Worm (Caenorhabditis elegans): ENCODE data around the gene Y50D4B.2.

- no peak for TF ChIP-seq ces-1 (GFP tag; optimal IDR thresholded peaks at IDR 0.05)
- no peak for TF ChIP-seq nhr-237 (tag; optimal IDR thresholded peaks at IDR 0.05)
- no peak for TF ChIP-seq fos-1 (tag; optimal IDR thresholded peaks at IDR 0.05)
- TF ChIP-seq ama-1 (optimal IDR thresholded peaks at IDR 0.05): no peak
- TF ChIP-seq jun-1 (tag; optimal IDR thresholded peaks at IDR 0.05): no peak
- no peak for TF ChIP-seq lin-15B (tag; optimal IDR thresholded peaks at IDR 0.05)
- no peak for TF ChIP-seq ztf-11 (tag; optimal IDR thresholded peaks at IDR 0.05)
- TF ChIP-seq arid-1 (GFP tag; conservative IDR thresholded peaks at IDR 0.05): no peak
- TF ChIP-seq nhr-25 (tag; optimal IDR thresholded peaks at IDR 0.05; ENCODE audit: borderline replicate concordance, insufficient read depth): no peak
- no peak for TF ChIP-seq fkh-10 (GFP tag; optimal IDR thresholded peaks at IDR 0.05)
- no peak for TF ChIP-seq nhr-76 (tag; optimal IDR thresholded peaks at IDR 0.05)
- TF ChIP-seq lsy-2 (tag; optimal IDR thresholded peaks at IDR 0.05): no peak
- no peak for TF ChIP-seq nhr-11 (tag; optimal IDR thresholded peaks at IDR 0.05)
- TF ChIP-seq hif-1 (tag; optimal IDR thresholded peaks at IDR 0.05): no peak
Measured at ce11 chrV:1100280-1100679, at the start of gene Y50D4B.2.

All from whole organism, L4 larva.